Fruit fly (Drosophila melanogaster): ENCODE results near the gene CG10413.

DNA sequence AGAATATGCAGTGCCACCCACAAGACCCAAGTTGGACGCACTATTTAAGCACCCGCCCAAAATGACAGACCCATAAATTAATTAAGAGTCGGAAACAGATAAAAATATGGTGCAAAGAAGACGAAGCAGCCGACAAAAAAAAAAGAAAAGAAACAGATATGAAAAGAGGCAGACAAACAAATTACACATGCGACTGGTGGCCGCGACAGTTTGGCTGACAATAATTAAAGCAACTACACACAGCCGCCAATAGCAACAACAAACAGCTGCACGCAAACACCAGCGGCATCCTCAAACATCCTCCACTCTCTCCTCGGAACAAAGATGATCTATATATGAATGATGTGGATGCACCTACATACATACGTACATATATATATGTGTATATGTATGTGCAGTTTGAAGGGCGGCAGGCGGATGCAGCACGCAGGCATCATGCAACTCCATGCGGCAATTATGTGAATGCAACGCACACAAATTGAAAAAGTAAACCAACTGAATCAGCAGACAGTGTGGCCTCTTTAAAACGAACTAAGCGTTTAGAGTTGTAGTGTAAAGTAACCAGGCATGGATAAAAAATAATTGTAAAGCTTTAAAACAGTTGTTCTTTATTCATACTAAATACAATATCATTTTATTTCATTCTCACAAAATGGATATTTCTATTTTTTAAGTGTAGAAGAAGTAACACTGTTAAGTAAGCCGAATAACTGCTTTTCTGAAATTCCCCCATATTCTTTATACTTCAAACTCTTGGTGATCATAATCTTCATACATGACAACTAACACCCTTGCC is 43.0 kb upstream of the CG10413 start:
- TF ChIP-seq Snoo (tag; optimal IDR thresholded peaks at IDR 0.05) (peak; percentile 48), CG32121 (GFP tag; IDR thresholded peaks at IDR 0.05) (no peak), CG34367 (tag; optimal IDR thresholded peaks at IDR 0.05) (peak; percentile 58), Pif1B (GFP tag; optimal IDR thresholded peaks at IDR 0.05) (peak; percentile 1), CG15710 (tag; optimal IDR thresholded peaks at IDR 0.05) (peak; percentile 70), CG8159 (tag; optimal IDR thresholded peaks at IDR 0.05) (peak; percentile 24), CG14655 (GFP tag; optimal IDR thresholded peaks at IDR 0.05) (peak; percentile 20), Pif1A (GFP tag; optimal IDR thresholded peaks at IDR 0.05) (peak; percentile 58), CG4496 (GFP tag; IDR thresholded peaks at IDR 0.05) (0 out of 3 replicates have a peak, but pooled peaks have one; percentile 13), fd96Ca (GFP tag; IDR thresholded peaks at IDR 0.05) (no peak), EcR (GFP tag; optimal IDR thresholded peaks at IDR 0.05) (no peak), rn (GFP tag; IDR thresholded peaks at IDR 0.05) (no peak), CG17806 (tag; optimal IDR thresholded peaks at IDR 0.05) (peak; percentile 24)

Measured in whole organism, pupa.